Worm (Caenorhabditis elegans) whole organism, early embryonic: Measurements from ENCODE around the gene R03D7.2.

Source experiments
- F13C5.2 ChIP-seq: sonication (generic microtip); optimal IDR thresholded peaks from 2 replicates; lab custom pipeline; 2017; ENCODE audit warnings: mild to moderate bottlenecking, missing genetic modification characterization, inconsistent platforms, missing compliant biosample characterization
- aly-1 ChIP-seq: sonication (generic microtip); optimal IDR thresholded peaks from 2 replicates; lab custom pipeline; 2016; ENCODE audit warnings: missing genetic modification characterization, missing compliant biosample characterization
- ama-1 ChIP-seq: fragments of 150-350 bp; optimal IDR thresholded peaks from 2 replicates; lab custom pipeline; 2014
- ceh-36 ChIP-seq: sonication (generic microtip); optimal IDR thresholded peaks from 2 replicates; lab custom pipeline; 2016; ENCODE audit warnings: missing genetic modification characterization, inconsistent platforms, missing compliant biosample characterization
- ets-7 ChIP-seq: sonication (generic microtip); optimal IDR thresholded peaks from 2 replicates; lab custom pipeline; 2016; ENCODE audit warnings: missing genotype, missing genetic modification characterization, missing compliant biosample characterization
- flt-1 ChIP-seq: fragments of 200-800 bp; sonication (Bioruptor generic); IDR thresholded peaks from 2 replicates; pipeline ENCODE4 v1.3.6; 2022; ENCODE audit warnings: missing genetic modification characterization, missing compliant biosample characterization
- hmbx-1 ChIP-seq: sonication (generic microtip); optimal IDR thresholded peaks from 2 replicates; lab custom pipeline; 2016; ENCODE audit warnings: mild to moderate bottlenecking, missing genetic modification characterization, missing compliant biosample characterization
- hmg-4 ChIP-seq: fragments of 200-800 bp; sonication (Bioruptor generic); optimal IDR thresholded peaks from 2 replicates; lab custom pipeline; 2018; ENCODE audit warnings: mild to moderate bottlenecking, missing genetic modification characterization, missing compliant biosample characterization
- hnd-1 ChIP-seq: sonication (generic microtip); optimal IDR thresholded peaks from 2 replicates; lab custom pipeline; 2016; ENCODE audit warnings: missing genetic modification characterization, missing compliant biosample characterization
- pes-1 ChIP-seq: fragments of 200-800 bp; sonication (Bioruptor generic); IDR thresholded peaks from 2 replicates; pipeline ENCODE4 v1.3.6; 2022; ENCODE audit warnings: missing genetic modification reagents, missing genetic modification characterization, missing compliant biosample characterization
- sea-1 ChIP-seq: fragments of 200-800 bp; sonication (Bioruptor generic); conservative IDR thresholded peaks from 2 replicates; pipeline ENCODE4 v1.3.6; 2022; ENCODE audit warnings: missing genetic modification characterization, missing compliant biosample characterization
- tbx-11 ChIP-seq: fragments of 200-800 bp; sonication (Bioruptor generic); IDR thresholded peaks from 2 replicates; pipeline ENCODE4 v1.3.6; 2022; ENCODE audit warnings: missing genetic modification characterization, missing compliant biosample characterization
- tbx-37 ChIP-seq: fragments of 200-800 bp; sonication (Bioruptor generic); conservative IDR thresholded peaks from 2 replicates; pipeline ENCODE4 v1.3.6; 2022; ENCODE audit warnings: missing genetic modification reagents, missing genetic modification characterization, missing compliant biosample characterization

- TF ChIP-seq ceh-36 (tag; lab: Kevin White, UChicago) (no peak), tbx-37 (GFP tag; lab: Robert Waterston, UW) (no peak), aly-1 (tag; lab: Kevin White, UChicago) (no peak), flt-1 (no peak), ama-1 (lab: Kevin White, UChicago) (no peak), pes-1 (GFP tag; lab: Robert Waterston, UW) (no peak), hmg-4 (no peak), sea-1 (no peak), F13C5.2 (tag; lab: Kevin White, UChicago) (no peak), hnd-1 (no peak), ets-7 (tag; lab: Kevin White, UChicago) (no peak), tbx-11 (no peak), hmbx-1 (tag; lab: Kevin White, UChicago) (no peak)
Measured at ce11 chrII:10959676-10960075, 24.7 kb upstream of the R03D7.2 start.
